Fruit fly (Drosophila melanogaster) whole organism, embryonic: ENCODE data around the gene tup.
A peak's percentile ranks its signal among the peaks of the same experiment; 100 is the strongest.

Source experiments
- Deaf1 ChIP-seq: fragments of 200-800 bp; optimal IDR thresholded peaks from 3 replicates; lab custom pipeline; 2019; ENCODE audit warnings: missing biosample characterization, mild to moderate bottlenecking, missing genetic modification characterization, moderate library complexity
- Dip2 ChIP-seq: fragments of 200-800 bp; sonication (Bioruptor generic); IDR thresholded peaks from 2 replicates; pipeline ENCODE4 v1.3.6; 2022; ENCODE audit warnings: missing biosample characterization, missing genetic modification characterization
- ap ChIP-seq: fragments of 200-800 bp; sonication (Bioruptor generic); IDR thresholded peaks from 2 replicates; pipeline ENCODE4 v1.3.6; 2022; ENCODE audit warnings: missing biosample characterization, missing genetic modification characterization
- lola ChIP-seq, 3 experiments: fragments of >200 bp in 2 of 3; fragments of 200-800 bp in 1 of 3; sonication (Bioruptor generic) in 1 of 3; optimal IDR thresholded peaks; 2 replicates each; lab custom pipeline; 2017 to 2019; ENCODE audit warnings: missing biosample characterization in 3 of 3, missing genetic modification characterization in 3 of 3, mild to moderate bottlenecking in 1 of 3, moderate library complexity in 1 of 3
- p53 ChIP-seq: fragments of 200-800 bp; sonication (Bioruptor generic); optimal IDR thresholded peaks from 2 replicates; lab custom pipeline; 2016; ENCODE audit warnings: missing biosample characterization, missing genetic modification characterization

dm6 chr2L:18889311-18889710, 8.2 kb upstream of the tup start:
- TF ChIP-seq Deaf1 (tag; lab: Kevin White, UChicago) = no peak
- no peak for TF ChIP-seq ap (GFP tag; lab: Robert Waterston, UW)
- TF ChIP-seq lola (GFP tag; optimal IDR thresholded peaks at IDR 0.05; lab: Kevin White, UChicago) = peak in 1 of 3 experiments; percentile 32
- TF ChIP-seq Dip2 (GFP tag; lab: Robert Waterston, UW) = no peak
- TF ChIP-seq p53 (GFP tag; lab: Kevin White, UChicago) = no peak
